Fruit fly (Drosophila melanogaster) whole organism: ENCODE measurements around the gene CG15773.

Experiments
- CG8478 ChIP-seq: fragments of >200 bp; optimal IDR thresholded peaks from 2 replicates; lab custom pipeline; 2018; ENCODE audit warnings: inconsistent platforms
- Dll ChIP-seq: fragments of >200 bp; optimal IDR thresholded peaks from 2 replicates; lab custom pipeline; 2017
- EcR ChIP-seq, 2 experiments: fragments of >200 bp; optimal IDR thresholded peaks; 2 replicates each; lab custom pipeline; 2017; ENCODE audit warnings: missing biosample characterization in 2 of 2, missing genetic modification characterization in 2 of 2, missing genetic modification reagents in 2 of 2
- pan ChIP-seq: fragments of >200 bp; optimal IDR thresholded peaks from 2 replicates; lab custom pipeline; 2017
- psq ChIP-seq: fragments of >200 bp; optimal IDR thresholded peaks from 2 replicates; lab custom pipeline; 2017
- usp ChIP-seq: fragments of >200 bp; optimal IDR thresholded peaks from 2 replicates; lab custom pipeline; 2017; ENCODE audit warnings: missing biosample characterization, missing genetic modification characterization, mixed read lengths

Gene CG15773

DNA sequence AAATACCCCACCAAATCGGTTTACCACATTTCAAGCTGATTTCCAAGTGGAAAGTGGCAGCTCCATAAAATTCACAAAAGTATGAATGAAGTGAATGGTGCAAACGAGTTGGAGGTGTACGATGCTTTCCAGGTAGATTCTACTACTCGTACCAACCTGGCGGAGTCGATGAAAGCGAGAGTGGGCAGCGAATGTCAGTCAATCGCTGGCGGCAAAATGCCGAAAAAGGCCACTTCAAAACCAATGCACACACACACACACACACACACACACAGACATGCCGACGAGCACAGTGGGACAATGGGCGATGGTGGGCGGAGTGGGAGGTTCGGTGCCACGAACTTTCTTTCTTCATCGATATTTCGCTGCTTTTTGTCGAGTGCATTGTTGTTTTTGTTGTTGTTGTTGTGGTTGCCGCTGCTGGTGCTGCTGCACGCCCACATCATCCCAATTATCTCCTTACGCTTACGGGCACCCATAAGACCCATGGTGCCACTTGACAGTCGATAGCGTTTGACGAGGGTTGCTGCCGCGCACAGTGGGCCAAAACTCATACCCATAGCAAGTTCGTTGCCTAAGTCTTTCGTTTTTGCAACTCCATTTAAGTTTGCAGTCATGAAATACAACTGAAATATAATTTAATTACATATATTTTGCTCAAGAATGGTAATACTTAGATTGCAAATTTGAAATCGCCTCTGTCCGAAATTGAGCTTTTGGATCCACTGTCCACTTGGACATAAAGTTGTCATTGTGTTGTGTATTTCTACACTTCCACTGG is 50.9 kb downstream of the CG15773 start:
- TF ChIP-seq EcR (GFP tag; optimal IDR thresholded peaks at IDR 0.05; lab: Kevin White, UChicago) (no peak), psq (lab: Kevin White, UChicago) (no peak), CG8478 (lab: Kevin White, UChicago) (no peak), usp (GFP tag; lab: Kevin White, UChicago) (no peak), Dll (lab: Kevin White, UChicago) (no peak), pan (lab: Kevin White, UChicago) (no peak)
